Worm (Caenorhabditis elegans) whole organism, late embryonic: Measurements from ENCODE around the gene hizr-1.

ENCODE experiments used
- C08G9.2 ChIP-seq: sonication (generic microtip); optimal IDR thresholded peaks from 2 replicates; lab custom pipeline; 2016; ENCODE audit warnings: mild to moderate bottlenecking, missing genetic modification characterization, moderate library complexity, missing compliant biosample characterization
- C38D4.7 ChIP-seq: fragments of 200-800 bp; sonication (Bioruptor generic); optimal IDR thresholded peaks from 2 replicates; lab custom pipeline; 2018; ENCODE audit warnings: mild to moderate bottlenecking, missing genetic modification characterization, moderate library complexity, missing compliant biosample characterization
- F13H6.1 ChIP-seq: sonication (generic microtip); optimal IDR thresholded peaks from 2 replicates; lab custom pipeline; 2016; ENCODE audit warnings: missing genetic modification characterization, missing compliant biosample characterization
- ama-1 ChIP-seq: fragments of 150-350 bp; optimal IDR thresholded peaks from 2 replicates; lab custom pipeline; 2014
- ceh-18 ChIP-seq: sonication (generic microtip); optimal IDR thresholded peaks from 2 replicates; lab custom pipeline; 2016; ENCODE audit warnings: missing genetic modification characterization, missing compliant biosample characterization
- ceh-24 ChIP-seq: sonication (generic microtip); optimal IDR thresholded peaks from 2 replicates; lab custom pipeline; 2016; ENCODE audit warnings: mild to moderate bottlenecking, missing genetic modification characterization, missing compliant biosample characterization
- ceh-34 ChIP-seq: sonication (generic microtip); optimal IDR thresholded peaks from 2 replicates; lab custom pipeline; 2016; ENCODE audit warnings: mild to moderate bottlenecking, missing genetic modification characterization, missing compliant biosample characterization
- ceh-9 ChIP-seq: sonication (generic microtip); optimal IDR thresholded peaks from 2 replicates; lab custom pipeline; 2016; ENCODE audit warnings: mild to moderate bottlenecking, missing genetic modification characterization, inconsistent platforms, missing compliant biosample characterization
- fkh-10 ChIP-seq: fragments of 150-350 bp; optimal IDR thresholded peaks from 2 replicates; lab custom pipeline; 2014; ENCODE audit warnings: missing biosample characterization, missing genetic modification reagents, missing genetic modification characterization
- pat-9 ChIP-seq: fragments of 200-800 bp; sonication (Bioruptor generic); optimal IDR thresholded peaks from 2 replicates; lab custom pipeline; 2018; ENCODE audit warnings: mild to moderate bottlenecking, missing genetic modification characterization, moderate library complexity, missing compliant biosample characterization
- pqm-1 ChIP-seq: sonication (generic microtip); optimal IDR thresholded peaks from 2 replicates; lab custom pipeline; 2016; ENCODE audit warnings: missing genetic modification characterization, missing compliant biosample characterization
- syd-9 ChIP-seq: sonication (generic microtip); optimal IDR thresholded peaks from 2 replicates; lab custom pipeline; 2016; ENCODE audit warnings: mild to moderate bottlenecking, missing genetic modification characterization, moderate library complexity, missing compliant biosample characterization
- ztf-16 ChIP-seq: sonication (generic microtip); optimal IDR thresholded peaks from 2 replicates; lab custom pipeline; 2017; ENCODE audit warnings: missing genetic modification characterization, missing compliant biosample characterization

- TF ChIP-seq ama-1 (lab: Kevin White, UChicago) (no peak), pqm-1 (tag; lab: Kevin White, UChicago) (no peak), syd-9 (tag; lab: Kevin White, UChicago) (no peak), C38D4.7 (GFP tag; lab: Kevin White, UChicago) (no peak), ceh-24 (no peak), C08G9.2 (tag; lab: Kevin White, UChicago) (no peak), pat-9 (tag; lab: Kevin White, UChicago) (no peak), fkh-10 (GFP tag; lab: Kevin White, UChicago) (no peak), ceh-18 (tag; lab: Kevin White, UChicago) (no peak), ceh-34 (tag; lab: Kevin White, UChicago) (no peak), ceh-9 (no peak), F13H6.1 (tag; lab: Kevin White, UChicago) (no peak), ztf-16 (tag; lab: Kevin White, UChicago) (no peak)
Observed at ce11 chrX:11317939-11318338, at the start of gene hizr-1.
